Worm (Caenorhabditis elegans) whole organism, late embryonic: ENCODE data around the gene T01B6.1.

Experiments
- F13H6.1 ChIP-seq: sonication (generic microtip); optimal IDR thresholded peaks from 2 replicates; lab custom pipeline; 2016; ENCODE audit warnings: missing genetic modification characterization, missing compliant biosample characterization
- K02D7.2 ChIP-seq: sonication (generic microtip); optimal IDR thresholded peaks from 2 replicates; lab custom pipeline; 2017; ENCODE audit warnings: mild to moderate bottlenecking, missing genetic modification characterization, missing compliant biosample characterization
- T23F11.4 ChIP-seq: fragments of 200-800 bp; sonication (Bioruptor generic); optimal IDR thresholded peaks from 2 replicates; lab custom pipeline; 2018; ENCODE audit warnings: mild to moderate bottlenecking, missing genetic modification characterization, missing compliant biosample characterization
- Y22D7AL.16 ChIP-seq: sonication (generic microtip); optimal IDR thresholded peaks from 2 replicates; lab custom pipeline; 2016; ENCODE audit warnings: missing genetic modification characterization, missing compliant biosample characterization
- ahr-1 ChIP-seq: sonication (generic microtip); optimal IDR thresholded peaks from 2 replicates; lab custom pipeline; 2016; ENCODE audit warnings: missing genetic modification characterization, missing compliant biosample characterization
- ama-1 ChIP-seq: fragments of 150-350 bp; optimal IDR thresholded peaks from 2 replicates; lab custom pipeline; 2014
- ceh-14 ChIP-seq: sonication (generic microtip); optimal IDR thresholded peaks from 2 replicates; lab custom pipeline; 2016; ENCODE audit warnings: missing genotype, missing genetic modification characterization, missing compliant biosample characterization
- ceh-19 ChIP-seq: fragments of 200-800 bp; sonication (Bioruptor generic); optimal IDR thresholded peaks from 2 replicates; lab custom pipeline; 2018; ENCODE audit warnings: mild to moderate bottlenecking, missing genetic modification characterization, missing compliant biosample characterization
- ceh-2 ChIP-seq: sonication (generic microtip); optimal IDR thresholded peaks from 2 replicates; lab custom pipeline; 2016; ENCODE audit warnings: missing genotype, missing genetic modification characterization, missing compliant biosample characterization
- ceh-24 ChIP-seq: sonication (generic microtip); optimal IDR thresholded peaks from 2 replicates; lab custom pipeline; 2016; ENCODE audit warnings: mild to moderate bottlenecking, missing genetic modification characterization, missing compliant biosample characterization
- ceh-30 ChIP-seq: fragments of 150-350 bp; optimal IDR thresholded peaks from 2 replicates; lab custom pipeline; 2014; ENCODE audit warnings: missing biosample characterization, missing genetic modification characterization
- ceh-48 ChIP-seq: sonication (generic microtip); optimal IDR thresholded peaks from 2 replicates; lab custom pipeline; 2016; ENCODE audit warnings: missing genetic modification characterization, inconsistent platforms, missing compliant biosample characterization
- ceh-6 ChIP-seq: fragments of 200-800 bp; sonication (Bioruptor generic); optimal IDR thresholded peaks from 2 replicates; lab custom pipeline; 2018; ENCODE audit warnings: mild to moderate bottlenecking, missing genetic modification characterization, missing compliant biosample characterization
- ceh-9 ChIP-seq: sonication (generic microtip); optimal IDR thresholded peaks from 2 replicates; lab custom pipeline; 2016; ENCODE audit warnings: mild to moderate bottlenecking, missing genetic modification characterization, inconsistent platforms, missing compliant biosample characterization
- dmd-4 ChIP-seq: sonication (generic microtip); optimal IDR thresholded peaks from 2 replicates; lab custom pipeline; 2016; ENCODE audit warnings: borderline replicate concordance, missing genetic modification characterization, missing compliant biosample characterization
- elt-2 ChIP-seq: sonication (generic microtip); optimal IDR thresholded peaks from 2 replicates; lab custom pipeline; 2016; ENCODE audit warnings: missing genetic modification reagents, missing genetic modification characterization, missing compliant biosample characterization
- elt-4 ChIP-seq: sonication (generic microtip); optimal IDR thresholded peaks from 2 replicates; lab custom pipeline; 2016; ENCODE audit warnings: missing genetic modification characterization, missing compliant biosample characterization
- ets-4 ChIP-seq: sonication (generic microtip); optimal IDR thresholded peaks from 2 replicates; lab custom pipeline; 2016; ENCODE audit warnings: missing genetic modification characterization, missing compliant biosample characterization
- eyg-1 ChIP-seq: sonication (generic microtip); optimal IDR thresholded peaks from 2 replicates; lab custom pipeline; 2016; ENCODE audit warnings: missing genotype, missing genetic modification characterization, missing compliant biosample characterization
- fkh-10 ChIP-seq: fragments of 150-350 bp; optimal IDR thresholded peaks from 2 replicates; lab custom pipeline; 2014; ENCODE audit warnings: missing biosample characterization, missing genetic modification reagents, missing genetic modification characterization
- fkh-6 ChIP-seq: sonication (generic microtip); optimal IDR thresholded peaks from 2 replicates; lab custom pipeline; 2016; ENCODE audit warnings: missing genetic modification characterization, missing compliant biosample characterization
- hlh-30 ChIP-seq: sonication (generic microtip); optimal IDR thresholded peaks from 2 replicates; lab custom pipeline; 2017; ENCODE audit warnings: antibody characterized with exemption, missing genetic modification characterization, missing compliant biosample characterization; ENCODE audit not compliant: insufficient read depth
- hlh-8 ChIP-seq: sonication (generic microtip); optimal IDR thresholded peaks from 2 replicates; lab custom pipeline; 2016; ENCODE audit warnings: missing genotype, missing genetic modification characterization, missing compliant biosample characterization
- lin-11 ChIP-seq: fragments of 200-800 bp; sonication (Bioruptor generic); optimal IDR thresholded peaks from 2 replicates; lab custom pipeline; 2018; ENCODE audit warnings: mild to moderate bottlenecking, missing genetic modification characterization, missing compliant biosample characterization
- nfya-1 ChIP-seq: sonication (generic microtip); optimal IDR thresholded peaks from 2 replicates; lab custom pipeline; 2017; ENCODE audit warnings: missing genetic modification characterization, mild to moderate bottlenecking, missing compliant biosample characterization, antibody characterized with exemption, moderate library complexity
- nhr-232 ChIP-seq: sonication (generic microtip); optimal IDR thresholded peaks from 2 replicates; lab custom pipeline; 2016; ENCODE audit warnings: missing genetic modification characterization, missing compliant biosample characterization
- npax-4 ChIP-seq: sonication (generic microtip); optimal IDR thresholded peaks from 2 replicates; lab custom pipeline; 2016; ENCODE audit warnings: missing genetic modification characterization, missing compliant biosample characterization
- pag-3 ChIP-seq: sonication (generic microtip); optimal IDR thresholded peaks from 2 replicates; lab custom pipeline; 2016; ENCODE audit warnings: missing compliant biosample characterization, missing genetic modification characterization, borderline replicate concordance
- pat-9 ChIP-seq: fragments of 200-800 bp; sonication (Bioruptor generic); optimal IDR thresholded peaks from 2 replicates; lab custom pipeline; 2018; ENCODE audit warnings: mild to moderate bottlenecking, missing genetic modification characterization, moderate library complexity, missing compliant biosample characterization
- pros-1 ChIP-seq: fragments of 150-350 bp; optimal IDR thresholded peaks from 2 replicates; lab custom pipeline; 2014; ENCODE audit warnings: missing biosample characterization, missing genetic modification reagents, missing genetic modification characterization
- ref-2 ChIP-seq: sonication (generic microtip); optimal IDR thresholded peaks from 2 replicates; lab custom pipeline; 2016; ENCODE audit warnings: missing genetic modification characterization, missing compliant biosample characterization
- sox-2 ChIP-seq: fragments of 200-800 bp; sonication (Bioruptor generic); IDR thresholded peaks from 2 replicates; pipeline ENCODE4 v1.3.6; 2022; ENCODE audit warnings: missing genetic modification reagents, missing genetic modification characterization, missing compliant biosample characterization
- sox-4 ChIP-seq: sonication (generic microtip); optimal IDR thresholded peaks from 2 replicates; lab custom pipeline; 2017; ENCODE audit warnings: mild to moderate bottlenecking, missing genetic modification characterization, inconsistent platforms, missing compliant biosample characterization
- syd-9 ChIP-seq: sonication (generic microtip); optimal IDR thresholded peaks from 2 replicates; lab custom pipeline; 2016; ENCODE audit warnings: mild to moderate bottlenecking, missing genetic modification characterization, moderate library complexity, missing compliant biosample characterization
- tbx-2 ChIP-seq: sonication (generic microtip); optimal IDR thresholded peaks from 2 replicates; lab custom pipeline; 2016; ENCODE audit warnings: missing genetic modification characterization, missing compliant biosample characterization
- tbx-7 ChIP-seq: sonication (generic microtip); optimal IDR thresholded peaks from 2 replicates; lab custom pipeline; 2016; ENCODE audit warnings: missing genotype, missing genetic modification characterization, missing compliant biosample characterization
- ttx-3 ChIP-seq: sonication (generic microtip); optimal IDR thresholded peaks from 2 replicates; lab custom pipeline; 2016; ENCODE audit warnings: missing genetic modification reagents, missing genetic modification characterization, missing compliant biosample characterization
- unc-42 ChIP-seq: sonication (generic microtip); optimal IDR thresholded peaks from 2 replicates; lab custom pipeline; 2016; ENCODE audit warnings: missing genotype, missing genetic modification characterization, missing compliant biosample characterization
- unc-55 ChIP-seq: sonication (generic microtip); optimal IDR thresholded peaks from 2 replicates; lab custom pipeline; 2017; ENCODE audit warnings: missing biosample characterization, missing genetic modification reagents, missing genetic modification characterization
- ztf-16 ChIP-seq: sonication (generic microtip); optimal IDR thresholded peaks from 2 replicates; lab custom pipeline; 2017; ENCODE audit warnings: missing genetic modification characterization, missing compliant biosample characterization

T01B6.1 gene

ce11 chrX:2317480-2317879 lies 18.0 kb upstream of the T01B6.1 start:
- no peak for TF ChIP-seq ceh-30
- TF ChIP-seq syd-9: no peak
- no peak for TF ChIP-seq ahr-1 (tag; lab: Kevin White, UChicago)
- no peak for TF ChIP-seq sox-4 (tag; lab: Kevin White, UChicago)

ce11 chrX:2319238-2319637 lies 16.2 kb upstream of the T01B6.1 start, which contains the start of gene aakg-4:
Gene aakg-4 (minus strand): TSS chrX:2319338.
- TF ChIP-seq elt-4 (tag; lab: Kevin White, UChicago) (no peak), Y22D7AL.16 (tag; lab: Kevin White, UChicago) (no peak), ets-4 (tag; lab: Kevin White, UChicago) (no peak), ceh-19 (no peak), K02D7.2 (tag; lab: Kevin White, UChicago) (no peak), ceh-9 (tag; lab: Kevin White, UChicago) (no peak), ceh-14 (tag; lab: Kevin White, UChicago) (no peak), fkh-10 (no peak), unc-42 (no peak), hlh-8 (no peak), tbx-7 (no peak), sox-2 (no peak), nfya-1 (tag; lab: Kevin White, UChicago) (no peak)

- TF ChIP-seq elt-2 (peak; percentile 28), eyg-1 (tag; lab: Kevin White, UChicago) (no peak), pros-1 (tag; lab: Kevin White, UChicago) (no peak)
These were observed 14.9 kb upstream of the T01B6.1 start for ce11 chrX:2320539-2320938.

ce11 chrX:2321758-2322157 lies 13.7 kb upstream of the T01B6.1 start:
- TF ChIP-seq Y22D7AL.16 (tag; lab: Kevin White, UChicago) (no peak), ceh-6 (GFP tag; lab: Kevin White, UChicago) (peak; percentile 14), nfya-1 (tag; lab: Kevin White, UChicago) (no peak), npax-4 (tag; lab: Kevin White, UChicago) (no peak), pat-9 (tag; lab: Kevin White, UChicago) (peak; percentile 39), lin-11 (tag; lab: Kevin White, UChicago) (no peak), ztf-16 (no peak), hlh-30 (tag; lab: Kevin White, UChicago) (peak; percentile 34), sox-2 (no peak), F13H6.1 (tag; lab: Kevin White, UChicago) (no peak)
- TF ChIP-seq, all 69 proteins: peak for 3

ce11 chrX:2328873-2329272 lies 6.6 kb upstream of the T01B6.1 start:
- peak; percentile 16 for TF ChIP-seq tbx-2
- peak; percentile 12 for TF ChIP-seq elt-2
- no peak for TF ChIP-seq unc-55
- TF ChIP-seq ama-1 (lab: Kevin White, UChicago): peak; percentile 69

- no peak for TF ChIP-seq dmd-4 (tag; lab: Kevin White, UChicago)
- TF ChIP-seq ref-2 (tag; lab: Kevin White, UChicago): peak; percentile 42
These were observed 5.0 kb upstream of the T01B6.1 start for ce11 chrX:2330494-2330893.

ce11 chrX:2338210-2338609 lies 2.7 kb downstream of the T01B6.1 start, which contains the start of gene nlp-45:
Gene nlp-45 (minus strand): TSS chrX:2338310.
- TF ChIP-seq sox-4 (tag; lab: Kevin White, UChicago) (no peak), ceh-48 (tag; lab: Kevin White, UChicago) (no peak), F13H6.1 (tag; lab: Kevin White, UChicago) (no peak), hlh-8 (no peak), ceh-24 (no peak), ttx-3 (tag; lab: Kevin White, UChicago) (no peak), nhr-232 (no peak), pag-3 (tag; lab: Kevin White, UChicago) (no peak), sox-2 (no peak), unc-55 (no peak), ceh-2 (tag; lab: Kevin White, UChicago) (no peak), fkh-6 (tag; lab: Kevin White, UChicago) (no peak), fkh-10 (no peak), hlh-30 (tag; lab: Kevin White, UChicago) (no peak), T23F11.4 (no peak)
